Worm (Caenorhabditis elegans) whole organism, mixed stage, embryonic: ENCODE measurements around the gene frm-10.

ENCODE experiments used
- M03D4.4 ChIP-seq: sonication (generic microtip); optimal IDR thresholded peaks from 2 replicates; lab custom pipeline; 2017; ENCODE audit warnings: mild to moderate bottlenecking, missing genetic modification characterization, missing compliant biosample characterization
- bed-3 ChIP-seq: fragments of 200-800 bp; sonication (Bioruptor generic); optimal IDR thresholded peaks from 3 replicates; lab custom pipeline; 2018; ENCODE audit warnings: mild to moderate bottlenecking, missing genetic modification characterization, moderate library complexity, missing compliant biosample characterization
- blmp-1 ChIP-seq: fragments of 150-350 bp; optimal IDR thresholded peaks from 2 replicates; lab custom pipeline; 2014; ENCODE audit warnings: missing biosample characterization, missing genetic modification characterization
- ceh-39 ChIP-seq: fragments of 150-350 bp; optimal IDR thresholded peaks from 2 replicates; lab custom pipeline; 2014; ENCODE audit warnings: missing biosample characterization, missing genetic modification characterization
- ceh-43 ChIP-seq: fragments of 200-800 bp; sonication (Bioruptor generic); optimal IDR thresholded peaks from 2 replicates; lab custom pipeline; 2018; ENCODE audit warnings: mild to moderate bottlenecking, missing genetic modification characterization, moderate library complexity, missing compliant biosample characterization
- ceh-83 ChIP-seq: fragments of 200-800 bp; sonication (Bioruptor generic); optimal IDR thresholded peaks from 2 replicates; lab custom pipeline; 2018; ENCODE audit warnings: mild to moderate bottlenecking, missing genetic modification characterization, missing compliant biosample characterization
- ces-1 ChIP-seq: fragments of 150-350 bp; optimal IDR thresholded peaks from 2 replicates; lab custom pipeline; 2014; ENCODE audit warnings: missing biosample characterization, missing genetic modification reagents, missing genetic modification characterization
- cnd-1 ChIP-seq: fragments of 200-800 bp; sonication (Bioruptor generic); optimal IDR thresholded peaks from 2 replicates; lab custom pipeline; 2018; ENCODE audit warnings: mild to moderate bottlenecking, missing genetic modification characterization, missing compliant biosample characterization
- drap-1 ChIP-seq: fragments of 200-800 bp; sonication (Bioruptor generic); optimal IDR thresholded peaks from 3 replicates; lab custom pipeline; 2018; ENCODE audit warnings: mild to moderate bottlenecking, missing genetic modification characterization, missing compliant biosample characterization
- elt-1 ChIP-seq: sonication (generic microtip); optimal IDR thresholded peaks from 2 replicates; lab custom pipeline; 2017; ENCODE audit warnings: missing genetic modification characterization, mild to moderate bottlenecking, missing compliant biosample characterization, antibody characterized with exemption, moderate library complexity, borderline replicate concordance; ENCODE audit not compliant: insufficient read depth
- elt-3 ChIP-seq: fragments of 150-350 bp; optimal IDR thresholded peaks from 2 replicates; lab custom pipeline; 2014; ENCODE audit warnings: missing biosample characterization, missing genetic modification characterization
- flh-1 ChIP-seq: fragments of 200-800 bp; sonication (Bioruptor generic); optimal IDR thresholded peaks from 2 replicates; lab custom pipeline; 2018; ENCODE audit warnings: mild to moderate bottlenecking, missing genetic modification characterization, moderate library complexity, missing compliant biosample characterization
- ham-2 ChIP-seq: fragments of 200-800 bp; sonication (Bioruptor generic); optimal IDR thresholded peaks from 2 replicates; lab custom pipeline; 2018; ENCODE audit warnings: mild to moderate bottlenecking, missing genetic modification characterization, missing compliant biosample characterization
- hlh-1 ChIP-seq: fragments of 150-350 bp; optimal IDR thresholded peaks from 2 replicates; lab custom pipeline; 2014; ENCODE audit warnings: missing biosample characterization, missing genetic modification reagents, missing genetic modification characterization
- lin-13 ChIP-seq: fragments of 150-350 bp; optimal IDR thresholded peaks from 2 replicates; lab custom pipeline; 2014; ENCODE audit warnings: missing biosample characterization, missing genetic modification characterization
- lin-32 ChIP-seq: fragments of 200-800 bp; sonication (Bioruptor generic); optimal IDR thresholded peaks from 2 replicates; lab custom pipeline; 2018; ENCODE audit warnings: mild to moderate bottlenecking, missing genetic modification characterization, missing compliant biosample characterization
- lsy-2 ChIP-seq: fragments of 150-350 bp; optimal IDR thresholded peaks from 2 replicates; lab custom pipeline; 2014; ENCODE audit warnings: missing biosample characterization, missing genetic modification characterization
- mab-5 ChIP-seq: fragments of 150-350 bp; optimal IDR thresholded peaks from 2 replicates; lab custom pipeline; 2014; ENCODE audit warnings: missing biosample characterization, missing genetic modification characterization
- mep-1 ChIP-seq: fragments of 150-350 bp; optimal IDR thresholded peaks from 2 replicates; lab custom pipeline; 2017; ENCODE audit warnings: missing biosample characterization, missing genetic modification reagents, missing genetic modification characterization, inconsistent platforms
- mls-2 ChIP-seq: sonication (generic microtip); optimal IDR thresholded peaks from 2 replicates; lab custom pipeline; 2016; ENCODE audit warnings: mild to moderate bottlenecking, missing genetic modification characterization, moderate library complexity, missing compliant biosample characterization
- nhr-12 ChIP-seq: fragments of 150-350 bp; optimal IDR thresholded peaks from 2 replicates; lab custom pipeline; 2014; ENCODE audit warnings: missing biosample characterization, missing genetic modification characterization
- nhr-2 ChIP-seq: fragments of 150-350 bp; optimal IDR thresholded peaks from 2 replicates; lab custom pipeline; 2014; ENCODE audit warnings: missing biosample characterization, missing genetic modification characterization
- nhr-237 ChIP-seq: fragments of 150-350 bp; optimal IDR thresholded peaks from 2 replicates; lab custom pipeline; 2014; ENCODE audit warnings: missing biosample characterization, missing genetic modification characterization
- nhr-28 ChIP-seq: fragments of 150-350 bp; optimal IDR thresholded peaks from 2 replicates; lab custom pipeline; 2014; ENCODE audit warnings: missing biosample characterization, missing genetic modification characterization
- nhr-76 ChIP-seq: sonication (generic microtip); optimal IDR thresholded peaks from 2 replicates; lab custom pipeline; 2017; ENCODE audit warnings: missing biosample characterization, missing genetic modification characterization
- pha-4 ChIP-seq: fragments of 150-350 bp; optimal IDR thresholded peaks from 2 replicates; lab custom pipeline; 2018; ENCODE audit warnings: missing biosample characterization, missing genetic modification reagents, missing genetic modification characterization
- sem-2 ChIP-seq: fragments of 200-800 bp; sonication (Bioruptor generic); optimal IDR thresholded peaks from 2 replicates; lab custom pipeline; 2018; ENCODE audit warnings: mild to moderate bottlenecking, missing genetic modification characterization, missing compliant biosample characterization
- snpc-4 ChIP-seq: fragments of 150-350 bp; optimal IDR thresholded peaks from 2 replicates; lab custom pipeline; 2014; ENCODE audit warnings: missing biosample characterization, missing genetic modification characterization
- sptf-1 ChIP-seq: sonication (generic microtip); optimal IDR thresholded peaks from 2 replicates; lab custom pipeline; 2017; ENCODE audit warnings: mild to moderate bottlenecking, missing genetic modification characterization, moderate library complexity, missing compliant biosample characterization
- tbx-8 ChIP-seq: fragments of 200-800 bp; sonication (Bioruptor generic); optimal IDR thresholded peaks from 2 replicates; lab custom pipeline; 2018; ENCODE audit warnings: mild to moderate bottlenecking, missing genetic modification characterization, moderate library complexity, missing compliant biosample characterization
- unc-120 ChIP-seq: sonication (generic microtip); optimal IDR thresholded peaks from 2 replicates; lab custom pipeline; 2017; ENCODE audit warnings: missing genetic modification characterization, missing compliant biosample characterization; ENCODE audit not compliant: poor library complexity, severe bottlenecking
- unc-62 ChIP-seq: fragments of 150-350 bp; optimal IDR thresholded peaks from 2 replicates; lab custom pipeline; 2014; ENCODE audit warnings: missing biosample characterization, missing genetic modification reagents, missing genetic modification characterization
- zip-8 ChIP-seq: fragments of 150-350 bp; optimal IDR thresholded peaks from 2 replicates; lab custom pipeline; 2014; ENCODE audit warnings: missing biosample characterization, missing genetic modification characterization
- ztf-11 ChIP-seq: fragments of 150-350 bp; optimal IDR thresholded peaks from 2 replicates; lab custom pipeline; 2014; ENCODE audit warnings: missing biosample characterization, missing genetic modification characterization

frm-10 gene

DNA sequence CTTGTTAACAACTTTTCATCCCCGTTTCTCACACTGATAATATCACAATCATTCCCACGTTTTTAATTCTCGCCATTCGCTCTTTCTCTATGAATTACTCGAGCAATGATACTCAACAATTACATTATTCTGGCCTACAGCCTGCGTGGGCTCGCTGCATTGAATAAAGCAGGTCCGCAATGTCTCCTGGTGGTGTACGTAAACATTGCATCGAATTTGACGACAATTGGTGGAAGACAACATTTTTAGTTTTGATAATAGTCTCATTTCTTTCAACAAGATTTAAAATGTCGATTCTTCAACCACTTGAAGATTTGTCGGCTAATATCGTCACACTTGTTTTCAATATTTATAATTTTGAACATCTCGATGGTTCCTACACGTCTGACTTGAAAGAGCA, 3.7 kb upstream of the frm-10 start, which contains the start of gene bath-39:
Gene bath-39, plus strand, starts transcription at position 137 of the 400 bp plus-strand sequence.
- TF ChIP-seq lsy-2: peak; percentile 22
- peak; percentile 84 for TF ChIP-seq ces-1 (GFP tag; lab: Kevin White, UChicago)
- TF ChIP-seq mep-1 (tag; lab: Kevin White, UChicago): peak; percentile 45
- no peak for TF ChIP-seq zip-8
- no peak for TF ChIP-seq nhr-12 (tag; lab: Kevin White, UChicago)
- TF ChIP-seq blmp-1 (tag; lab: Kevin White, UChicago): no peak

DNA sequence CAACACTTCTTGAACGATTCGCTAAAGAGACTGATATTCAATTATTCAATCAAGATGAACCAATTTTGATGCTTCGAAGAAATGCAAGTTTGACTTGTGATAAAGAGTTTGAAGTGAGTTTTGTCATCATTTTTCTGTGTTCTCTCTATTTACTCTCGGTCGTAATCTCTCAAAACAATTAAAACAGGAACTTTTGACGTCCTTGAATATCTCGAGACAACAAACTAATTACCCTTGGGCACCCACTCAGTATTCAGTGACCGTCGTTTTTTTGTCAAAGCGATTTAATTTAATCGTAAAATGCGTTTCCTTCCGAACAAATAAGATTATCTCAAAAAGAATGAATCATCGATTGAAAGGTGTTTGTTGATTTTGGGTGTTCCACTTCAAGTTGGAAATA, 1.1 kb downstream of the frm-10 start:
- TF ChIP-seq lsy-2: no peak
- TF ChIP-seq ces-1 (GFP tag; lab: Kevin White, UChicago): peak; percentile 16

DNA sequence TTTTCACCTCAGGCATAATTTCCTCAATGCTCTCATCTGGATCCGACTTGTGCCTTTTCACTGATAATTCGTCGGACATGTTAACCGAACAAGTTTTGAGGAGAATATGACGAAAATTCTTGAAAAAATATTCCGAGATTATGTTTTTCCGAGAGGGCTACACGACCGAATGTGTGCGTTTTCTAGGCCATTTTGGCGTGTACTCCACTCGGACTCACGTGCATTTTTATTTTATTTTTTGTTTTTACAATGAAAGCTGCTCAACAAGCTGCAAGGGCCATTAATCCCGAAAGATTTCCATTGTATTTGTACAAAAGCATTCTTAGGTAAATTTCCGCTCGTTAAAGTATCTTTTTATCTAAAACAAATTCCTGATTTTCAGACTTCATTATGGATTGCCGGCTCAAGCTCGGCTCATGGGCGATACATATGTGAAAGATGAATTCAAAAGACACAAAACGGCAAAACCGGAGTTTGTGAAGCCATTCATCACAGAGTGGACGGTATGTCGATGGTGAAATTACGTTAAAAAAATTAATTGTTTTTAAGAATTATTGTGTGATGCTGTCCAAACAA, 5.3 kb downstream of the frm-10 start, which contains the start of the genes F25H9.6 and F25H9.7:
Gene F25H9.6, minus strand, starts transcription at position 172 of the 576 bp plus-strand sequence.
Gene F25H9.7, plus strand, starts transcription at position 187 of the 576 bp plus-strand sequence.
- TF ChIP-seq nhr-12 (tag; lab: Kevin White, UChicago) (no peak), unc-62 (GFP tag; lab: Kevin White, UChicago) (no peak), zip-8 (no peak), ham-2 (no peak), nhr-28 (tag; lab: Kevin White, UChicago) (no peak), mep-1 (tag; lab: Kevin White, UChicago) (peak; percentile 52), ces-1 (GFP tag; lab: Kevin White, UChicago) (peak; percentile 49), sptf-1 (tag; lab: Kevin White, UChicago) (peak; percentile 78), mab-5 (tag; lab: Kevin White, UChicago) (no peak), sem-2 (GFP tag; lab: Kevin White, UChicago) (no peak), ztf-11 (tag; lab: Kevin White, UChicago) (no peak), lsy-2 (no peak), cnd-1 (tag; lab: Kevin White, UChicago) (peak; percentile 55), flh-1 (GFP tag; lab: Kevin White, UChicago) (no peak), snpc-4 (no peak), drap-1 (peak; percentile 30), ceh-83 (GFP tag; lab: Kevin White, UChicago) (no peak), mls-2 (tag; lab: Kevin White, UChicago) (no peak), nhr-76 (no peak), lin-32 (GFP tag; lab: Kevin White, UChicago) (no peak), ceh-43 (GFP tag; lab: Kevin White, UChicago) (no peak), nhr-237 (tag; lab: Kevin White, UChicago) (no peak), blmp-1 (tag; lab: Kevin White, UChicago) (no peak), elt-1 (tag; lab: Kevin White, UChicago) (no peak), M03D4.4 (tag; lab: Kevin White, UChicago) (no peak), lin-13 (peak; percentile 33), tbx-8 (GFP tag; lab: Kevin White, UChicago) (no peak), bed-3 (no peak), pha-4 (tag; lab: Kevin White, UChicago) (no peak), ceh-39 (tag; lab: Kevin White, UChicago) (no peak), elt-3 (tag; lab: Kevin White, UChicago) (no peak), nhr-2 (no peak), unc-120 (tag; lab: Kevin White, UChicago) (no peak), hlh-1 (tag; lab: Kevin White, UChicago) (no peak)
- TF ChIP-seq, all 35 proteins: peak for 6

DNA sequence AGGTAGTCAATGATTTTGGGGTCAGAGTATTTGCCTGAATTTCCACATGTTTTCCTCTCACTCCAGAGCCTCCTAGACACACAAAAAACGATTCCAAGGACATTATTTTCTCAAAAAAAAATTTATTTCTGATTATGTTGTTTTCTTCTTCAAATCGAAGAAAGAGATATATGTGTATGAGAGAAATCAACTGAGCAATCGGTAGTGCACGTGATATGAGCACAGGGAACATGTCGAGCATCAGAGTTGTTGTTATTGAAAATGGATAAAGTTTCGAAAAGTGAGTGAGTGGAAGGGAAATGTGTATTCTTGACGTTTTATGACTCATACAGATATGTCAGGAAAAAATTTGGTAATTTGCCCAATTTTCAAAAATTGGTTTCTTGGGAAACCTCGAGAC, 9.1 kb downstream of the frm-10 start:
- TF ChIP-seq elt-1 (tag; lab: Kevin White, UChicago) (no peak), blmp-1 (tag; lab: Kevin White, UChicago) (no peak)
